3 fruit fly cellular contexts compared by ENCODE assay signal in the genomic region with DNA sequence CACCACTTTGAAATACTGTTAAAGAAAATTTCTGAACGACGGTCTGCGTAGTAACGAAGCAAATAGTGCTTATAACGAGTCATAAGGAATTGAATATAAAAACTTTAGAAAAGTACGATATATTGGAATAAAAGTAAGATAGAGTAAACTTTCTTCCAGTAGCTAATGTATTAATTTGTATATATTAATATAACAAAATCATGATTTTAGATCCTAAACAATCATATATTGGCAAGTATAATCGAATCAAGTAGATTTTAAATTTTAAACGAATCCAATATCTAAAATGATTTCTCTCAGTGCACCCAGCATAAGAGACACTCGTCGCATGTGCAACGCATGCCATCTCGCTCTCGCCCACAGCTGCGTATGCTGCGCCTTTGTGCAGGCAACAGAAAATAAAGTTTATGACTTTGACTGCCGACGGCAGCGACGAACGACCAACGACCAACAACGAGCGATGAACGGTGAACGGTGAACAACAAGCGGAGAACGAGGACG.
TF ChIP-seq lines count a peak whose summit lies in the region.

No protein-coding gene starts in this region.

TF ChIP-seq in whole organism, embryonic, 481 proteins besides CTCF, POLR2A, EP300 and RAD21 (continued from another document and continues in another):
- TF ChIP-seq lab (GFP tag; optimal IDR thresholded peaks at IDR 0.05; lab: Kevin White, UChicago) (no peak), Sry-δ (GFP tag; optimal IDR thresholded peaks at IDR 0.05; lab: Kevin White, UChicago) (no peak), CG15073 (GFP tag; optimal IDR thresholded peaks at IDR 0.05; lab: Kevin White, UChicago) (no peak), CG7839 (tag; optimal IDR thresholded peaks at IDR 0.05; lab: Kevin White, UChicago) (peak; percentile 66), CG4730 (GFP tag; IDR thresholded peaks at IDR 0.05; lab: Robert Waterston, UW) (no peak), kah (GFP tag; optimal IDR thresholded peaks at IDR 0.05; lab: Kevin White, UChicago) (no peak), disco-r (GFP tag; optimal IDR thresholded peaks at IDR 0.05; lab: Kevin White, UChicago) (no peak), D19B (GFP tag; optimal IDR thresholded peaks at IDR 0.05; lab: Kevin White, UChicago) (no peak), H15 (GFP tag; IDR thresholded peaks at IDR 0.05; lab: Robert Waterston, UW) (no peak), CG8924 (tag; optimal IDR thresholded peaks at IDR 0.05; lab: Kevin White, UChicago) (no peak), yki (optimal IDR thresholded peaks at IDR 0.05; lab: Kevin White, UChicago) (no peak), mirr (GFP tag; optimal IDR thresholded peaks at IDR 0.05; lab: Kevin White, UChicago) (no peak), CG11504 (tag; optimal IDR thresholded peaks at IDR 0.05; lab: Kevin White, UChicago) (peak; percentile 42), CG16813 (GFP tag; IDR thresholded peaks at IDR 0.05; lab: Robert Waterston, UW; ENCODE audit: partially characterized antibody) (no peak), sens (GFP tag; lab: Kevin White, UChicago) (peak; percentile 80), CG18011 (GFP tag; optimal IDR thresholded peaks at IDR 0.05; lab: Kevin White, UChicago) (no peak), Rfx (GFP tag; IDR thresholded peaks at IDR 0.05; lab: Robert Waterston, UW) (no peak), her (GFP tag; optimal IDR thresholded peaks at IDR 0.05; lab: Kevin White, UChicago) (no peak), tna (GFP tag; IDR thresholded peaks at IDR 0.05; lab: Robert Waterston, UW; ENCODE audit: partially characterized antibody) (no peak), Atf3 (GFP tag; optimal IDR thresholded peaks at IDR 0.05; lab: Kevin White, UChicago) (no peak), CG3163 (GFP tag; optimal IDR thresholded peaks at IDR 0.05; lab: Kevin White, UChicago) (no peak), trem (tag; optimal IDR thresholded peaks at IDR 0.05; lab: Kevin White, UChicago) (peak; percentile 53), tio (GFP tag; optimal IDR thresholded peaks at IDR 0.05; lab: Kevin White, UChicago) (no peak), nom (GFP tag; optimal IDR thresholded peaks at IDR 0.05; lab: Kevin White, UChicago) (peak; percentile 73), Ada2b (GFP tag; IDR thresholded peaks at IDR 0.05; lab: Robert Waterston, UW) (no peak), CG31388 (GFP tag; optimal IDR thresholded peaks at IDR 0.05; lab: Kevin White, UChicago) (no peak), bsh (GFP tag; optimal IDR thresholded peaks at IDR 0.05; lab: Kevin White, UChicago) (peak; percentile 10 to 20), PHDP (tag; optimal IDR thresholded peaks at IDR 0.05; lab: Kevin White, UChicago) (no peak), vnd (GFP tag; IDR thresholded peaks at IDR 0.05; lab: Robert Waterston, UW; ENCODE audit: partially characterized antibody) (no peak), CG6683 (GFP tag; optimal IDR thresholded peaks at IDR 0.05; lab: Kevin White, UChicago) (no peak), Drgx (GFP tag; IDR thresholded peaks at IDR 0.05; lab: Robert Waterston, UW) (peak; percentile 77), al (GFP tag; IDR thresholded peaks at IDR 0.05; lab: Robert Waterston, UW) (no peak), zfh1 (GFP tag; IDR thresholded peaks at IDR 0.05; lab: Robert Waterston, UW) (peak; percentile 46; the same call in 1 of the 3 replicates), CG17361 (GFP tag; IDR thresholded peaks at IDR 0.05; lab: Robert Waterston, UW) (0 out of 3 replicates have a peak, but pooled peaks have one; percentile 20), E2f2 (GFP tag; IDR thresholded peaks at IDR 0.05; lab: Robert Waterston, UW) (no peak), CG17186 (GFP tag; optimal IDR thresholded peaks at IDR 0.05; lab: Kevin White, UChicago) (no peak), run (tag; optimal IDR thresholded peaks at IDR 0.05; lab: Kevin White, UChicago) (no peak), vvl (GFP tag; IDR thresholded peaks at IDR 0.05; lab: Robert Waterston, UW) (no peak), Deaf1 (tag; optimal IDR thresholded peaks at IDR 0.05; lab: Kevin White, UChicago) (peak; percentile 76), sim (GFP tag; IDR thresholded peaks at IDR 0.05; lab: Robert Waterston, UW) (no peak), hb (GFP tag; IDR thresholded peaks at IDR 0.05; lab: Robert Waterston, UW; ENCODE audit: partially characterized antibody) (no peak), sc (optimal IDR thresholded peaks at IDR 0.05; lab: Kevin White, UChicago) (no peak), sc (GFP tag; optimal IDR thresholded peaks at IDR 0.05; lab: Kevin White, UChicago) (no peak), sug (tag; optimal IDR thresholded peaks at IDR 0.05; lab: Kevin White, UChicago) (no peak)

TF ChIP-seq in whole organism, prepupa, 60 proteins besides CTCF, POLR2A, EP300 and RAD21 (continued from another document):
- TF ChIP-seq Smox (GFP tag; optimal IDR thresholded peaks at IDR 0.05; lab: Kevin White, UChicago), result peak; percentile 52
- TF ChIP-seq ss (GFP tag; optimal IDR thresholded peaks at IDR 0.05; lab: Kevin White, UChicago), result peak; percentile 86 to 87
- peak; percentile 97 for TF ChIP-seq Eip78C (GFP tag; lab: Kevin White, UChicago)
- no peak for TF ChIP-seq Ets21C (GFP tag; optimal IDR thresholded peaks at IDR 0.05; lab: Kevin White, UChicago)
- peak; percentile 48 for TF ChIP-seq CG6792 (GFP tag; optimal IDR thresholded peaks at IDR 0.05; lab: Kevin White, UChicago)
- peak; percentile 73 for TF ChIP-seq acj6 (GFP tag; optimal IDR thresholded peaks at IDR 0.05; lab: Kevin White, UChicago)
- peak; percentile 68 for TF ChIP-seq CG3919 (GFP tag; optimal IDR thresholded peaks at IDR 0.05; lab: Kevin White, UChicago)
- no peak for TF ChIP-seq fkh (GFP tag; optimal IDR thresholded peaks at IDR 0.05; lab: Kevin White, UChicago)
- TF ChIP-seq Sox102F (GFP tag; optimal IDR thresholded peaks at IDR 0.05; lab: Kevin White, UChicago), result peak; percentile 53
- peak; percentile 56 for TF ChIP-seq lz (GFP tag; optimal IDR thresholded peaks at IDR 0.05; lab: Kevin White, UChicago)
- TF ChIP-seq achi (GFP tag; optimal IDR thresholded peaks at IDR 0.05; lab: Kevin White, UChicago), result peak; percentile 72
- peak; percentile 72 for TF ChIP-seq CG3032 (tag; optimal IDR thresholded peaks at IDR 0.05; lab: Kevin White, UChicago)
- peak; percentile 28 for TF ChIP-seq Sox15 (GFP tag; optimal IDR thresholded peaks at IDR 0.05; lab: Kevin White, UChicago)
- peak; percentile 51 for TF ChIP-seq Eip75B (GFP tag; optimal IDR thresholded peaks at IDR 0.05; lab: Kevin White, UChicago)
- TF ChIP-seq CG11762 (GFP tag; optimal IDR thresholded peaks at IDR 0.05; lab: Kevin White, UChicago; ENCODE audit: insufficient read depth), result peak; percentile 52
- peak; percentile 83 for TF ChIP-seq CG8119 (GFP tag; IDR thresholded peaks at IDR 0.05; lab: Robert Waterston, UW)
- peak; percentile 15 to 65 for TF ChIP-seq salr (GFP tag; optimal IDR thresholded peaks at IDR 0.05; lab: Kevin White, UChicago)
- TF ChIP-seq vri (GFP tag; optimal IDR thresholded peaks at IDR 0.05; lab: Kevin White, UChicago), result peak; percentile 38
- no peak for TF ChIP-seq dac (GFP tag; optimal IDR thresholded peaks at IDR 0.05; lab: Kevin White, UChicago)
- TF ChIP-seq fd85E (GFP tag; optimal IDR thresholded peaks at IDR 0.05; lab: Kevin White, UChicago), result no peak
- peak; percentile 83 for TF ChIP-seq CG10669 (GFP tag; optimal IDR thresholded peaks at IDR 0.05; lab: Kevin White, UChicago)
- peak; percentile 48 for TF ChIP-seq CG4318 (GFP tag; optimal IDR thresholded peaks at IDR 0.05; lab: Kevin White, UChicago)
- TF ChIP-seq CG15336 (GFP tag; IDR thresholded peaks at IDR 0.05; lab: Robert Waterston, UW), result peak; percentile 75
- peak; percentile 49 for TF ChIP-seq CG1621 (tag; optimal IDR thresholded peaks at IDR 0.05; lab: Kevin White, UChicago)
- TF ChIP-seq CG32006 (GFP tag; optimal IDR thresholded peaks at IDR 0.05; lab: Kevin White, UChicago), result peak; percentile 62
- peak; percentile 50 for TF ChIP-seq Blimp-1 (GFP tag; optimal IDR thresholded peaks at IDR 0.05; lab: Kevin White, UChicago)
- no peak for TF ChIP-seq Hr38 (GFP tag; optimal IDR thresholded peaks at IDR 0.05; lab: Kevin White, UChicago)
- peak; percentile 39 for TF ChIP-seq Hr39 (GFP tag; optimal IDR thresholded peaks at IDR 0.05; lab: Kevin White, UChicago)
- TF ChIP-seq esn (GFP tag; optimal IDR thresholded peaks at IDR 0.05; lab: Kevin White, UChicago), result peak; percentile 71
- TF ChIP-seq spab (GFP tag; optimal IDR thresholded peaks at IDR 0.05; lab: Kevin White, UChicago), result peak; percentile 88
- peak; percentile 87 for TF ChIP-seq CG6808 (GFP tag; optimal IDR thresholded peaks at IDR 0.05; lab: Kevin White, UChicago)
- peak; percentile 61 for TF ChIP-seq Met (GFP tag; optimal IDR thresholded peaks at IDR 0.05; lab: Kevin White, UChicago)
- peak; percentile 55 for TF ChIP-seq CG6854 (GFP tag; optimal IDR thresholded peaks at IDR 0.05; lab: Kevin White, UChicago)
- peak; percentile 91 for TF ChIP-seq svp (GFP tag; lab: Kevin White, UChicago)
- TF ChIP-seq CG6163 (GFP tag; IDR thresholded peaks at IDR 0.05; lab: Robert Waterston, UW), result peak; percentile 83
- TF ChIP-seq CG9139 (GFP tag; optimal IDR thresholded peaks at IDR 0.05; lab: Kevin White, UChicago), result peak; percentile 88
- TF ChIP-seq fd59A (GFP tag; optimal IDR thresholded peaks at IDR 0.05; lab: Kevin White, UChicago), result peak; percentile 42
- peak; percentile 53 for TF ChIP-seq net (GFP tag; optimal IDR thresholded peaks at IDR 0.05; lab: Kevin White, UChicago)
- TF ChIP-seq CG11294 (GFP tag; IDR thresholded peaks at IDR 0.05; lab: Robert Waterston, UW), result no peak; the same call in 1 of the 2 replicates

TF ChIP-seq in whole organism, wandering third instar larva, 38 proteins besides CTCF, POLR2A, EP300 and RAD21 (continued from another document):
- peak; percentile 44 for TF ChIP-seq Hr83 (GFP tag; optimal IDR thresholded peaks at IDR 0.05; lab: Kevin White, UChicago; ENCODE audit: poor library complexity, severe bottlenecking)
